Fruit fly (Drosophila melanogaster) whole organism, pupa: Measurements from ENCODE around the gene CG17593.
A peak's percentile ranks its signal among the peaks of the same experiment; 100 is the strongest.

Experiments
- CG14655 ChIP-seq: fragments of 200-800 bp; sonication (Bioruptor generic); optimal IDR thresholded peaks from 3 replicates; lab custom pipeline; 2017; ENCODE audit warnings: mild to moderate bottlenecking, missing biosample characterization, missing genetic modification reagents, missing genetic modification characterization
- CG17806 ChIP-seq: fragments of 200-800 bp; sonication (Bioruptor generic); optimal IDR thresholded peaks from 2 replicates; lab custom pipeline; 2018; ENCODE audit warnings: missing biosample characterization, mild to moderate bottlenecking, missing genetic modification characterization, moderate library complexity
- CG4496 ChIP-seq: fragments of 200-800 bp; sonication (Bioruptor generic); IDR thresholded peaks from 3 replicates; pipeline ENCODE4 v1.3.6; 2022; ENCODE audit warnings: missing biosample characterization, missing genetic modification characterization
- CG8159 ChIP-seq: fragments of 200-800 bp; sonication (Bioruptor generic); optimal IDR thresholded peaks from 3 replicates; lab custom pipeline; 2018; ENCODE audit warnings: missing biosample characterization, mild to moderate bottlenecking, missing genetic modification characterization, moderate library complexity
- D1 ChIP-seq: fragments of 200-800 bp; sonication (Bioruptor generic); optimal IDR thresholded peaks from 2 replicates; lab custom pipeline; 2018; ENCODE audit warnings: missing biosample characterization, mild to moderate bottlenecking, missing genetic modification characterization, moderate library complexity
- Ets98B ChIP-seq: fragments of 200-800 bp; sonication (Bioruptor generic); IDR thresholded peaks from 2 replicates; pipeline ENCODE4 v1.3.6; 2022; ENCODE audit warnings: missing biosample characterization, missing genetic modification characterization
- Pif1A ChIP-seq: fragments of 200-800 bp; sonication (Bioruptor generic); optimal IDR thresholded peaks from 3 replicates; lab custom pipeline; 2016; ENCODE audit warnings: missing biosample characterization, missing genetic modification characterization
- fd96Ca ChIP-seq: fragments of 200-800 bp; sonication (Bioruptor generic); IDR thresholded peaks from 3 replicates; pipeline ENCODE4 v1.3.6; 2022; ENCODE audit warnings: missing biosample characterization, missing genetic modification characterization

DNA sequence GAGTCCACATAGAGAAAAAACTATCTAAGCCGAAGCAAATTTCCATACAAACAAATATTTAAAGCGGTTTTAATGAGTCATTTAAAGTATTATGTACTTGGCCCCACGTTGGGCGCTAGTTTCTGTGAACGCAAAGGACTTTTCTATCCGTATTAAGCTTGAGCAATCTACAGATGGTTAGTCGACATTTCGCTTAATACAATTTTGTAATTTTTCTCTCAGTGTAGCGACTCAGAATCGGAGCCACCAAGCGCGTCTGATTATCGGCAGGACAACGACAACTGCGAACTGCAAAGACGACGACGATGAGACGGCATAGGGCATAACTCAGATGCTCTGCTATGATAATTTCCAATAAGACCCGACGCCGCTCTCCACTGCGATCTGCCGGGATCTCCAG lies 47.8 kb downstream of the CG17593 start:
- peak; percentile 62 for TF ChIP-seq CG17806 (tag; lab: Kevin White, UChicago)
- no peak for TF ChIP-seq Ets98B (GFP tag; lab: Robert Waterston, UW)
- TF ChIP-seq D1: no peak
- peak; percentile 68 for TF ChIP-seq CG8159 (tag; lab: Kevin White, UChicago)
- peak; percentile 29 for TF ChIP-seq Pif1A (GFP tag; lab: Kevin White, UChicago)
- TF ChIP-seq CG4496 (GFP tag; lab: Robert Waterston, UW): no peak
- peak; percentile 44; the same call in 1 of the 3 replicates for TF ChIP-seq fd96Ca (GFP tag; lab: Robert Waterston, UW)
- TF ChIP-seq CG14655 (GFP tag; lab: Kevin White, UChicago): peak; percentile 60
